Worm (Caenorhabditis elegans): ENCODE data around the gene C49C3.9.

- no peak for TF ChIP-seq ztf-11 (tag; optimal IDR thresholded peaks at IDR 0.05)
- no peak for TF ChIP-seq mdl-1 (tag; optimal IDR thresholded peaks at IDR 0.05)
- TF ChIP-seq unc-62 (GFP tag; optimal IDR thresholded peaks at IDR 0.05) = no peak
- TF ChIP-seq C04F5.9 (tag; optimal IDR thresholded peaks at IDR 0.05) = no peak
- no peak for TF ChIP-seq fos-1 (tag; optimal IDR thresholded peaks at IDR 0.05)
- no peak for TF ChIP-seq skn-1 (tag; optimal IDR thresholded peaks at IDR 0.05)
- TF ChIP-seq hpl-2 (GFP tag; optimal IDR thresholded peaks at IDR 0.05) = no peak
- no peak for TF ChIP-seq pag-3 (tag; optimal IDR thresholded peaks at IDR 0.05; ENCODE audit: borderline replicate concordance, insufficient read depth)
- TF ChIP-seq hlh-4 (tag; optimal IDR thresholded peaks at IDR 0.05) = no peak
- TF ChIP-seq lsy-2 (tag; optimal IDR thresholded peaks at IDR 0.05) = no peak
- no peak for TF ChIP-seq nhr-28 (tag; optimal IDR thresholded peaks at IDR 0.05)
Observed at ce11 chrIV:17332261-17332660, 9.9 kb downstream of the C49C3.9 start, which contains the start of gene C49C3.7.

Measured in whole organism, L1 larva.